Worm (Caenorhabditis elegans) whole organism, L3 larva: ENCODE data around the gene Y110A2AL.2.

Experiments used
- R02D3.7 ChIP-seq: fragments of 150-350 bp; optimal IDR thresholded peaks from 2 replicates; lab custom pipeline; 2014; ENCODE audit warnings: missing biosample characterization, missing genetic modification characterization
- ZK546.5 ChIP-seq: sonication (generic microtip); optimal IDR thresholded peaks from 2 replicates; lab custom pipeline; 2017; ENCODE audit warnings: missing biosample characterization, missing genetic modification characterization
- ama-1 ChIP-seq: fragments of 150-350 bp; optimal IDR thresholded peaks from 2 replicates; lab custom pipeline; 2018
- ceh-28 ChIP-seq: fragments of 150-350 bp; optimal IDR thresholded peaks from 2 replicates; lab custom pipeline; 2014; ENCODE audit warnings: missing biosample characterization, missing genetic modification reagents, missing genetic modification characterization
- ceh-82 ChIP-seq: fragments of 150-350 bp; optimal IDR thresholded peaks from 2 replicates; lab custom pipeline; 2014; ENCODE audit warnings: missing biosample characterization, missing genetic modification characterization
- daf-12 ChIP-seq: fragments of 150-350 bp; optimal IDR thresholded peaks from 2 replicates; lab custom pipeline; 2014; ENCODE audit warnings: missing biosample characterization, missing genetic modification reagents, missing genetic modification characterization
- egl-27 ChIP-seq: sonication (generic microtip); optimal IDR thresholded peaks from 4 replicates; lab custom pipeline; 2017; ENCODE audit warnings: missing biosample characterization, missing genetic modification reagents, missing genetic modification characterization
- egl-5 ChIP-seq: fragments of 150-350 bp; optimal IDR thresholded peaks from 2 replicates; lab custom pipeline; 2017; ENCODE audit warnings: missing biosample characterization, missing genetic modification reagents, missing genetic modification characterization, inconsistent platforms
- elt-1 ChIP-seq: fragments of 150-350 bp; optimal IDR thresholded peaks from 2 replicates; lab custom pipeline; 2014; ENCODE audit warnings: missing biosample characterization, missing genetic modification characterization
- elt-2 ChIP-seq: sonication (generic microtip); optimal IDR thresholded peaks from 2 replicates; lab custom pipeline; 2016; ENCODE audit warnings: missing genetic modification reagents, mild to moderate bottlenecking, missing genetic modification characterization, missing compliant biosample characterization
- elt-3 ChIP-seq, 3 experiments: fragments of 150-350 bp in 1 of 3; sonication (generic microtip) in 2 of 3; optimal IDR thresholded peaks; 2 replicates in 2 of 3; 4 replicates in 1 of 3; lab custom pipeline; 2014 to 2017; ENCODE audit warnings: missing biosample characterization in 3 of 3, missing genetic modification characterization in 3 of 3
- eor-1 ChIP-seq, 2 experiments: fragments of 150-350 bp; optimal IDR thresholded peaks; 2 replicates each; lab custom pipeline; 2014 to 2018; ENCODE audit warnings: missing biosample characterization in 2 of 2, missing genetic modification characterization in 2 of 2
- fkh-2 ChIP-seq: fragments of 150-350 bp; optimal IDR thresholded peaks from 2 replicates; lab custom pipeline; 2014; ENCODE audit warnings: missing biosample characterization, missing genetic modification reagents, missing genetic modification characterization
- fos-1 ChIP-seq: fragments of 150-350 bp; optimal IDR thresholded peaks from 2 replicates; lab custom pipeline; 2014; ENCODE audit warnings: missing biosample characterization, missing genetic modification characterization
- hmg-11 ChIP-seq: sonication (generic microtip); optimal IDR thresholded peaks from 2 replicates; lab custom pipeline; 2016; ENCODE audit warnings: missing genetic modification characterization, missing compliant biosample characterization
- jun-1 ChIP-seq: fragments of 150-350 bp; optimal IDR thresholded peaks from 2 replicates; lab custom pipeline; 2014; ENCODE audit warnings: missing biosample characterization, missing genetic modification reagents, missing genetic modification characterization
- lin-15B ChIP-seq: fragments of 150-350 bp; optimal IDR thresholded peaks from 2 replicates; lab custom pipeline; 2014; ENCODE audit warnings: missing biosample characterization, missing genetic modification characterization
- lsy-12 ChIP-seq: sonication (generic microtip); optimal IDR thresholded peaks from 2 replicates; lab custom pipeline; 2016; ENCODE audit warnings: mild to moderate bottlenecking, missing genetic modification characterization, missing compliant biosample characterization
- mdl-1 ChIP-seq: fragments of 150-350 bp; optimal IDR thresholded peaks from 2 replicates; lab custom pipeline; 2014; ENCODE audit warnings: missing biosample characterization, missing genetic modification characterization
- nfya-1 ChIP-seq: sonication (generic microtip); optimal IDR thresholded peaks from 2 replicates; lab custom pipeline; 2017; ENCODE audit warnings: missing genetic modification characterization, mild to moderate bottlenecking, missing compliant biosample characterization, antibody characterized with exemption, moderate library complexity; ENCODE audit not compliant: insufficient read depth
- nhr-11 ChIP-seq: fragments of 150-350 bp; optimal IDR thresholded peaks from 2 replicates; lab custom pipeline; 2014; ENCODE audit warnings: missing biosample characterization, missing genetic modification characterization
- nhr-12 ChIP-seq: fragments of 150-350 bp; optimal IDR thresholded peaks from 2 replicates; lab custom pipeline; 2014; ENCODE audit warnings: missing biosample characterization, missing genetic modification characterization
- nhr-23 ChIP-seq: fragments of 150-350 bp; optimal IDR thresholded peaks from 2 replicates; lab custom pipeline; 2014; ENCODE audit warnings: missing biosample characterization, missing genetic modification reagents, missing genetic modification characterization
- nhr-237 ChIP-seq: fragments of 150-350 bp; optimal IDR thresholded peaks from 2 replicates; lab custom pipeline; 2014; ENCODE audit warnings: missing biosample characterization, missing genetic modification characterization
- nhr-28 ChIP-seq: fragments of 150-350 bp; optimal IDR thresholded peaks from 2 replicates; lab custom pipeline; 2014; ENCODE audit warnings: missing biosample characterization, missing genetic modification characterization
- nhr-67 ChIP-seq: fragments of 150-350 bp; optimal IDR thresholded peaks from 2 replicates; lab custom pipeline; 2014; ENCODE audit warnings: missing biosample characterization, missing genetic modification characterization
- nhr-76 ChIP-seq: fragments of 150-350 bp; sonication (generic microtip); optimal IDR thresholded peaks from 5 replicates; lab custom pipeline; 2014; ENCODE audit warnings: missing biosample characterization, missing genetic modification characterization
- nhr-77 ChIP-seq: fragments of 150-350 bp; optimal IDR thresholded peaks from 2 replicates; lab custom pipeline; 2014; ENCODE audit warnings: missing biosample characterization, missing genetic modification characterization
- pha-4 ChIP-seq: fragments of 150-350 bp; optimal IDR thresholded peaks from 2 replicates; lab custom pipeline; 2014; ENCODE audit warnings: missing biosample characterization, missing genetic modification reagents, missing genetic modification characterization
- pqm-1 ChIP-seq: fragments of 150-350 bp; optimal IDR thresholded peaks from 2 replicates; lab custom pipeline; 2017; ENCODE audit warnings: missing biosample characterization, missing genetic modification characterization, inconsistent platforms
- sea-2 ChIP-seq: fragments of 150-350 bp; sonication (generic microtip); optimal IDR thresholded peaks from 4 replicates; lab custom pipeline; 2014; ENCODE audit warnings: missing biosample characterization, missing genetic modification reagents, missing genetic modification characterization
- skn-1 ChIP-seq: fragments of 150-350 bp; optimal IDR thresholded peaks from 2 replicates; lab custom pipeline; 2014; ENCODE audit warnings: missing biosample characterization, missing genetic modification characterization
- tbx-2 ChIP-seq: sonication (generic microtip); optimal IDR thresholded peaks from 2 replicates; lab custom pipeline; 2016; ENCODE audit warnings: mild to moderate bottlenecking, missing genetic modification characterization, missing compliant biosample characterization
- unc-39 ChIP-seq: sonication (generic microtip); optimal IDR thresholded peaks from 4 replicates; lab custom pipeline; 2017; ENCODE audit warnings: missing biosample characterization, missing genetic modification characterization
- unc-62 ChIP-seq: fragments of 150-350 bp; sonication (generic microtip); optimal IDR thresholded peaks from 4 replicates; lab custom pipeline; 2014; ENCODE audit warnings: missing biosample characterization, missing genetic modification reagents, missing genetic modification characterization
- zag-1 ChIP-seq: fragments of 150-350 bp; optimal IDR thresholded peaks from 2 replicates; lab custom pipeline; 2014; ENCODE audit warnings: missing biosample characterization, missing genetic modification characterization
- ztf-11 ChIP-seq: fragments of 150-350 bp; optimal IDR thresholded peaks from 2 replicates; lab custom pipeline; 2014; ENCODE audit warnings: missing biosample characterization, missing genetic modification characterization
- ztf-4 ChIP-seq: fragments of 150-350 bp; optimal IDR thresholded peaks from 2 replicates; lab custom pipeline; 2014; ENCODE audit warnings: missing biosample characterization, missing genetic modification characterization

Y110A2AL.2 gene

DNA sequence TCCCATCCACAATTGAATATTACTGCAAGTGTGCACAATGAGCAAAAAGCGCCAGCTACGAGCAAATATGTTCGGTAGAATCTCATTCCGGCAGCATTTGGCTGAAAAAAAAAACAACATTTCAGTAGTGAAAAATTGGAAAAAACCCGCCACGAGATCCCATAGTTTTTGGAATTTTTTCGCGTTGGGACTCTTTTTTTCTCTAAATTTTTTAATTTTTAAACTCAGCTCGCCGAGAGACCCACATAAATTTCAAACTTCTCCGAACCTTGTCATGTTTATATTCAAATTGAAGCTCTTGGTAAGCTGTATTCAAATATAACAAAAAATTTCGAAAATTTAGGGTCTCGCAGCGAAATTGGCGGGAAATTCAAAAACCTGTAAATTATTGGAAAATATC lies 26.5 kb downstream of the Y110A2AL.2 start, which contains the start of gene sqv-2:
Gene sqv-2 (minus strand): TSS at position 101 of the 400 bp plus-strand sequence.
- no peak for TF ChIP-seq unc-39 (tag; lab: Kevin White, UChicago)
- no peak for TF ChIP-seq hmg-11
- TF ChIP-seq jun-1 (tag; lab: Kevin White, UChicago) = no peak
- TF ChIP-seq eor-1 (tag; optimal IDR thresholded peaks at IDR 0.05; lab: Kevin White, UChicago) = no peak
- no peak for TF ChIP-seq nhr-76
- no peak for TF ChIP-seq ztf-11 (tag; lab: Kevin White, UChicago)
- no peak for TF ChIP-seq tbx-2 (tag; lab: Kevin White, UChicago)
- TF ChIP-seq daf-12 (tag; lab: Kevin White, UChicago) = no peak
- no peak for TF ChIP-seq fkh-2 (tag; lab: Kevin White, UChicago)
- TF ChIP-seq nhr-11 = no peak
- no peak for TF ChIP-seq pha-4 (tag; lab: Kevin White, UChicago)
- no peak for TF ChIP-seq mdl-1 (tag; lab: Kevin White, UChicago)
- no peak for TF ChIP-seq zag-1 (tag; lab: Kevin White, UChicago)
- TF ChIP-seq lsy-12 (tag; lab: Kevin White, UChicago) = no peak
- TF ChIP-seq, all 47 proteins: peak for 0

DNA sequence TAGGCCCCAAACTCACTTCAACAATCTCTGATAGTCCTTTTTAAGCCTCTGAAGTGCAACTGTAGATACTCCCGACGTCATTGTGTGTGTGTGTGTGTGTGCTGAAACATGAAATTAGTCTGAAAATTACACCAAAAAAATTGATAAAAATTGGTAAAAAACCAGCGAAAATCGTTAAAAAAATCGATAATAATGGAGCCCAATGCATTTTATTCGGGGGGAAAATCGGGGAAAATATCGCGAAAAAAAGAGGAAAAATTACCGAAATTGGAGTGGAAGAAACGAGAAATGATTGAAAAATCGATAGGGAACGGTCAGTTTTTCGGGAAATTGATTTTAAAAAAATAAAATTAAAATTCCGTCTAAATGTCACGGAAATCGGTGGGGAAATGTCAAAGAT lies 32.4 kb downstream of the Y110A2AL.2 start, which contains the start of gene ubc-26:
Gene ubc-26 (minus strand): TSS at position 101 of the 400 bp plus-strand sequence.
- no peak for TF ChIP-seq nhr-237
- no peak for TF ChIP-seq nhr-28 (tag; lab: Kevin White, UChicago)
- TF ChIP-seq nhr-76 = no peak
- TF ChIP-seq ama-1 (lab: Kevin White, UChicago) = no peak
- no peak for TF ChIP-seq egl-27

DNA sequence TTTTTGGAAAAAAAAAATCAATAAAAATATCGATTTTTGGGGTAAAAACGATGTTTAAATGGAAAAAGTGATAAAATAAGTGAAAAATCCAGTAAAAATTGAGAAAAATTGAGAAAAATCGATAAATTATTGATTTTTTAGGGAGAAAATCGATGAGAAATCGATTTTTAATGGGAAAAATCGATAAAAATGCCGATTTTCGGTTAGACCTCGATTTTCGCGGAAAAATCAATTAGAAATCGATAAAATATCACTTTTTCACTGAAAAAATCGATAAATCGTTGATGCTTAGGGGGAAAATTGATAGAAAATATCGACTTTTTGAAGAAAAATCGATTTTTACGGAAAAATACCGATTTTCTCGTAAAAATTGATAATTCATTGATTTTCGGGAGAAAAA lies 33.4 kb downstream of the Y110A2AL.2 start:
- TF ChIP-seq ceh-28 (peak; percentile 92), nhr-67 (tag; lab: Kevin White, UChicago) (no peak), nfya-1 (tag; lab: Kevin White, UChicago) (no peak)

DNA sequence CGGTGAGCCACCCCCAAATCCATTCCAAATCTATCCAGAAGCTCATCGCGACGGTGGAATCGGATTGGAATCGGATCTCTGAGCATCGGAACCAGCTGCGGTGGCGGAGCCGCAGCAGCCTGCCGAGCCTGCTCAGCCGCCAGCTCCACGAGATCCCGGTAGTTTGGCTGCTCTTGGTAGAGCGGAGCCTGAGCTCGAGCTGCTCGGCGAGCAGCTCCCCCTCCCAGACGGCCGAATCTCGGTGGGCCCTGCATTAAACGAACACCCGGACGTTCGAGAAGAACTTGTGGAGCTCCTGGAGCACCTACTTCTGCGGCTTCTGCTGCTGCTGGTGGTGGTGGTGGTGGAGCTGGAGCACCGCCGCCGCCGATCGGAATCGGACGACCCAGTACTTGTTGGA lies 35.9 kb downstream of the Y110A2AL.2 start:
- no peak for TF ChIP-seq ztf-4 (tag; lab: Kevin White, UChicago)
- TF ChIP-seq jun-1 (tag; lab: Kevin White, UChicago) = no peak
- no peak for TF ChIP-seq unc-39 (tag; lab: Kevin White, UChicago)
- no peak for TF ChIP-seq elt-3 (tag; optimal IDR thresholded peaks at IDR 0.05; lab: Kevin White, UChicago)
- no peak for TF ChIP-seq unc-62 (GFP tag; lab: Kevin White, UChicago)
- TF ChIP-seq nhr-11 = no peak
- TF ChIP-seq fos-1 (tag; lab: Kevin White, UChicago) = no peak
- TF ChIP-seq pqm-1 (tag; lab: Kevin White, UChicago) = no peak
- TF ChIP-seq pha-4 (tag; lab: Kevin White, UChicago) = no peak
- no peak for TF ChIP-seq R02D3.7 (tag; lab: Kevin White, UChicago)
- no peak for TF ChIP-seq nhr-77 (tag; lab: Kevin White, UChicago)
- no peak for TF ChIP-seq elt-2 (tag; lab: Kevin White, UChicago)
- no peak for TF ChIP-seq tbx-2 (tag; lab: Kevin White, UChicago)
- TF ChIP-seq nhr-67 (tag; lab: Kevin White, UChicago) = no peak
- TF ChIP-seq nhr-23 (tag; lab: Kevin White, UChicago) = no peak
- no peak for TF ChIP-seq egl-27
- TF ChIP-seq hmg-11 = no peak
- TF ChIP-seq ZK546.5 (tag; lab: Kevin White, UChicago) = no peak

DNA sequence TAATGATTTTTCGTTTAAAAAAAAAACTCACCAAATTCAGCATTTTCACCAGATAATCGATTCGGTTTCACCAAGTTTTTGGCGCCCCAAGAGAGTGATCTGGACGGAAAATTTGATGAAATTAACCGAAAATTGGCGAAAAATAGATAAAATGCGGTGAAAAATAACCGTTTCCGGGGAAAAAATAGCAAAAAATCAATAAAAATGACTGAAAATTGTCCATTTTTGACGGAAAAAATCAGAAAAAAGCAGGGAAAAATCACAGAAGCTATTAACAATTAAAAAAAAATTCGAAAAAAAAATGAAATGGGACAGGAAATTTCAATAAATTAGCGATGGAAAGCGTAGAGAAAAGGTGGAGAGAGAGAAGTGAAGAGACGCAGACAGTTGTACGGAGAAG lies 45.7 kb downstream of the Y110A2AL.2 start, which contains the start of gene ubc-15:
Gene ubc-15 (minus strand): TSS at position 101 of the 400 bp plus-strand sequence.
- TF ChIP-seq sea-2 (GFP tag; lab: Kevin White, UChicago) = no peak
- no peak for TF ChIP-seq ztf-4 (tag; lab: Kevin White, UChicago)
- TF ChIP-seq nhr-76 = no peak
- no peak for TF ChIP-seq zag-1 (tag; lab: Kevin White, UChicago)
- no peak for TF ChIP-seq nfya-1 (tag; lab: Kevin White, UChicago)
- TF ChIP-seq elt-1 (tag; lab: Kevin White, UChicago) = no peak
- no peak for TF ChIP-seq egl-5 (tag; lab: Kevin White, UChicago)
- no peak for TF ChIP-seq ceh-82
- TF ChIP-seq nhr-12 = no peak
- no peak for TF ChIP-seq skn-1
- TF ChIP-seq lin-15B (tag; lab: Kevin White, UChicago) = no peak
